Worm (Caenorhabditis elegans) whole organism, late embryonic: Measurements from ENCODE around the gene C29E4.10.

Source experiments
- C08G9.2 ChIP-seq: sonication (generic microtip); optimal IDR thresholded peaks from 2 replicates; lab custom pipeline; 2016; ENCODE audit warnings: mild to moderate bottlenecking, missing genetic modification characterization, moderate library complexity, missing compliant biosample characterization
- K02D7.2 ChIP-seq: sonication (generic microtip); optimal IDR thresholded peaks from 2 replicates; lab custom pipeline; 2017; ENCODE audit warnings: mild to moderate bottlenecking, missing genetic modification characterization, missing compliant biosample characterization
- T23F11.4 ChIP-seq: fragments of 200-800 bp; sonication (Bioruptor generic); optimal IDR thresholded peaks from 2 replicates; lab custom pipeline; 2018; ENCODE audit warnings: mild to moderate bottlenecking, missing genetic modification characterization, missing compliant biosample characterization
- Y22D7AL.16 ChIP-seq: sonication (generic microtip); optimal IDR thresholded peaks from 2 replicates; lab custom pipeline; 2016; ENCODE audit warnings: missing genetic modification characterization, missing compliant biosample characterization
- ahr-1 ChIP-seq: sonication (generic microtip); optimal IDR thresholded peaks from 2 replicates; lab custom pipeline; 2016; ENCODE audit warnings: missing genetic modification characterization, missing compliant biosample characterization
- ama-1 ChIP-seq: fragments of 150-350 bp; optimal IDR thresholded peaks from 2 replicates; lab custom pipeline; 2014
- ceh-14 ChIP-seq: sonication (generic microtip); optimal IDR thresholded peaks from 2 replicates; lab custom pipeline; 2016; ENCODE audit warnings: missing genotype, missing genetic modification characterization, missing compliant biosample characterization
- ceh-18 ChIP-seq: sonication (generic microtip); optimal IDR thresholded peaks from 2 replicates; lab custom pipeline; 2016; ENCODE audit warnings: missing genetic modification characterization, missing compliant biosample characterization
- ceh-19 ChIP-seq: fragments of 200-800 bp; sonication (Bioruptor generic); optimal IDR thresholded peaks from 2 replicates; lab custom pipeline; 2018; ENCODE audit warnings: mild to moderate bottlenecking, missing genetic modification characterization, missing compliant biosample characterization
- ceh-22 ChIP-seq: sonication (generic microtip); optimal IDR thresholded peaks from 2 replicates; lab custom pipeline; 2017; ENCODE audit warnings: missing biosample characterization, missing genetic modification characterization
- ceh-31 ChIP-seq: sonication (generic microtip); optimal IDR thresholded peaks from 2 replicates; lab custom pipeline; 2016; ENCODE audit warnings: missing genetic modification characterization, missing compliant biosample characterization
- ceh-34 ChIP-seq: sonication (generic microtip); optimal IDR thresholded peaks from 2 replicates; lab custom pipeline; 2016; ENCODE audit warnings: mild to moderate bottlenecking, missing genetic modification characterization, missing compliant biosample characterization
- ceh-45 ChIP-seq: fragments of 200-800 bp; sonication (Bioruptor generic); IDR thresholded peaks from 2 replicates; pipeline ENCODE4 v1.3.6; 2022; ENCODE audit warnings: missing genetic modification reagents, missing genetic modification characterization, missing compliant biosample characterization
- ceh-9 ChIP-seq: sonication (generic microtip); optimal IDR thresholded peaks from 2 replicates; lab custom pipeline; 2016; ENCODE audit warnings: mild to moderate bottlenecking, missing genetic modification characterization, inconsistent platforms, missing compliant biosample characterization
- dmd-4 ChIP-seq: sonication (generic microtip); optimal IDR thresholded peaks from 2 replicates; lab custom pipeline; 2016; ENCODE audit warnings: borderline replicate concordance, missing genetic modification characterization, missing compliant biosample characterization
- elt-2 ChIP-seq: sonication (generic microtip); optimal IDR thresholded peaks from 2 replicates; lab custom pipeline; 2016; ENCODE audit warnings: missing genetic modification reagents, missing genetic modification characterization, missing compliant biosample characterization
- elt-4 ChIP-seq: sonication (generic microtip); optimal IDR thresholded peaks from 2 replicates; lab custom pipeline; 2016; ENCODE audit warnings: missing genetic modification characterization, missing compliant biosample characterization
- ets-4 ChIP-seq: sonication (generic microtip); optimal IDR thresholded peaks from 2 replicates; lab custom pipeline; 2016; ENCODE audit warnings: missing genetic modification characterization, missing compliant biosample characterization
- eyg-1 ChIP-seq: sonication (generic microtip); optimal IDR thresholded peaks from 2 replicates; lab custom pipeline; 2016; ENCODE audit warnings: missing genotype, missing genetic modification characterization, missing compliant biosample characterization
- gmeb-2 ChIP-seq: sonication (generic microtip); optimal IDR thresholded peaks from 2 replicates; lab custom pipeline; 2016; ENCODE audit warnings: missing genetic modification characterization, inconsistent platforms, missing compliant biosample characterization
- hlh-13 ChIP-seq: fragments of 200-800 bp; sonication (Bioruptor generic); optimal IDR thresholded peaks from 2 replicates; lab custom pipeline; 2018; ENCODE audit warnings: mild to moderate bottlenecking, missing genetic modification characterization, missing compliant biosample characterization
- hlh-15 ChIP-seq: sonication (generic microtip); optimal IDR thresholded peaks from 2 replicates; lab custom pipeline; 2016; ENCODE audit warnings: missing genetic modification characterization, missing compliant biosample characterization
- hlh-6 ChIP-seq: sonication (generic microtip); optimal IDR thresholded peaks from 2 replicates; lab custom pipeline; 2016; ENCODE audit warnings: missing genotype, missing genetic modification characterization, missing compliant biosample characterization
- hlh-8 ChIP-seq: sonication (generic microtip); optimal IDR thresholded peaks from 2 replicates; lab custom pipeline; 2016; ENCODE audit warnings: missing genotype, missing genetic modification characterization, missing compliant biosample characterization
- lim-6 ChIP-seq: sonication (generic microtip); optimal IDR thresholded peaks from 2 replicates; lab custom pipeline; 2016; ENCODE audit warnings: missing genetic modification characterization, missing compliant biosample characterization
- madf-2 ChIP-seq: sonication (generic microtip); optimal IDR thresholded peaks from 2 replicates; lab custom pipeline; 2017; ENCODE audit warnings: missing genetic modification characterization, missing compliant biosample characterization
- npax-4 ChIP-seq: sonication (generic microtip); optimal IDR thresholded peaks from 2 replicates; lab custom pipeline; 2016; ENCODE audit warnings: missing genetic modification characterization, missing compliant biosample characterization
- pag-3 ChIP-seq: sonication (generic microtip); optimal IDR thresholded peaks from 2 replicates; lab custom pipeline; 2016; ENCODE audit warnings: missing compliant biosample characterization, missing genetic modification characterization, borderline replicate concordance
- pax-1 ChIP-seq: fragments of 150-350 bp; optimal IDR thresholded peaks from 2 replicates; lab custom pipeline; 2014; ENCODE audit warnings: missing biosample characterization, missing genetic modification characterization
- pha-2 ChIP-seq: sonication (generic microtip); optimal IDR thresholded peaks from 2 replicates; lab custom pipeline; 2017; ENCODE audit warnings: mild to moderate bottlenecking, missing genetic modification characterization, missing compliant biosample characterization
- pha-4 ChIP-seq: fragments of 150-350 bp; optimal IDR thresholded peaks from 2 replicates; lab custom pipeline; 2018; ENCODE audit warnings: missing biosample characterization, missing genetic modification reagents, missing genetic modification characterization
- pqm-1 ChIP-seq: sonication (generic microtip); optimal IDR thresholded peaks from 2 replicates; lab custom pipeline; 2016; ENCODE audit warnings: missing genetic modification characterization, missing compliant biosample characterization
- pros-1 ChIP-seq: fragments of 150-350 bp; optimal IDR thresholded peaks from 2 replicates; lab custom pipeline; 2014; ENCODE audit warnings: missing biosample characterization, missing genetic modification reagents, missing genetic modification characterization
- ref-2 ChIP-seq: sonication (generic microtip); optimal IDR thresholded peaks from 2 replicates; lab custom pipeline; 2016; ENCODE audit warnings: missing genetic modification characterization, missing compliant biosample characterization
- sox-2 ChIP-seq: fragments of 200-800 bp; sonication (Bioruptor generic); IDR thresholded peaks from 2 replicates; pipeline ENCODE4 v1.3.6; 2022; ENCODE audit warnings: missing genetic modification reagents, missing genetic modification characterization, missing compliant biosample characterization
- sox-4 ChIP-seq: sonication (generic microtip); optimal IDR thresholded peaks from 2 replicates; lab custom pipeline; 2017; ENCODE audit warnings: mild to moderate bottlenecking, missing genetic modification characterization, inconsistent platforms, missing compliant biosample characterization
- tbx-7 ChIP-seq: sonication (generic microtip); optimal IDR thresholded peaks from 2 replicates; lab custom pipeline; 2016; ENCODE audit warnings: missing genotype, missing genetic modification characterization, missing compliant biosample characterization
- ttx-3 ChIP-seq: sonication (generic microtip); optimal IDR thresholded peaks from 2 replicates; lab custom pipeline; 2016; ENCODE audit warnings: missing genetic modification reagents, missing genetic modification characterization, missing compliant biosample characterization
- unc-3 ChIP-seq, 2 experiments: fragments of 200-800 bp in 1 of 2; sonication (Bioruptor generic) in 1 of 2; sonication (generic microtip) in 1 of 2; conservative IDR thresholded peaks in 1 of 2; optimal IDR thresholded peaks in 1 of 2; 2 replicates each; pipeline versions ENCODE4 v1.3.6 to Lab custom; 2016 to 2022; ENCODE audit warnings: missing compliant biosample characterization in 2 of 2, missing genetic modification characterization in 2 of 2, missing genetic modification reagents in 1 of 2
- zip-5 ChIP-seq: sonication (generic microtip); optimal IDR thresholded peaks from 2 replicates; lab custom pipeline; 2016; ENCODE audit warnings: missing genetic modification characterization, missing compliant biosample characterization

The C29E4.10 gene

DNA sequence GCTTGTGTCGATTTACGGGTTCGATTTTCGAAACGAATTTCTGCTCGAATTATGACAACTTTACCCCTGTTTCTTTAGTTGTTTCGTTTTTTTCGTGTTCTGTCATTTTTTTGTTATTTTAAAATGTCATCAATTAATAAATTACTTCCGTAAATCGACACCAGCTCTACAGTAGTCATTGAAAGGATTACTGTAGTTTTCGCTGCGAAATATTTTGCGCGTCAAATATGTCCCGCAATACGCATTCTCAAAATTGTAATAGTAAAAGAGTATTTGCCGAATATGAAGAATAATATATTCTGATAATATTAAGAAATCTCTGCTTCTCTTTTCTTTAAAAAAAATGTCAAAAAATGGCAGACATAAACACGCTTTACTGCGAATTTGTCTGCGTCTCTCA lies 44.4 kb upstream of the C29E4.10 start:
- TF ChIP-seq hlh-6 (tag; lab: Kevin White, UChicago) (no peak), gmeb-2 (no peak), ceh-31 (tag; lab: Kevin White, UChicago) (no peak), pros-1 (tag; lab: Kevin White, UChicago) (no peak), ceh-19 (GFP tag; lab: Kevin White, UChicago) (no peak), ttx-3 (tag; lab: Kevin White, UChicago) (no peak), pqm-1 (tag; lab: Kevin White, UChicago) (no peak), ceh-22 (no peak), unc-3 (GFP tag; conservative IDR thresholded peaks at IDR 0.05; lab: Robert Waterston, UW) (no peak), unc-3 (tag; optimal IDR thresholded peaks at IDR 0.05; lab: Kevin White, UChicago) (no peak), zip-5 (no peak), T23F11.4 (GFP tag; lab: Kevin White, UChicago) (no peak), hlh-13 (GFP tag; lab: Kevin White, UChicago) (no peak), pax-1 (tag; lab: Kevin White, UChicago) (no peak), dmd-4 (tag; lab: Kevin White, UChicago) (no peak), npax-4 (no peak), hlh-8 (tag; lab: Kevin White, UChicago) (no peak), Y22D7AL.16 (tag; lab: Kevin White, UChicago) (no peak), hlh-15 (tag; lab: Kevin White, UChicago) (no peak), pag-3 (tag; lab: Kevin White, UChicago) (no peak)

DNA sequence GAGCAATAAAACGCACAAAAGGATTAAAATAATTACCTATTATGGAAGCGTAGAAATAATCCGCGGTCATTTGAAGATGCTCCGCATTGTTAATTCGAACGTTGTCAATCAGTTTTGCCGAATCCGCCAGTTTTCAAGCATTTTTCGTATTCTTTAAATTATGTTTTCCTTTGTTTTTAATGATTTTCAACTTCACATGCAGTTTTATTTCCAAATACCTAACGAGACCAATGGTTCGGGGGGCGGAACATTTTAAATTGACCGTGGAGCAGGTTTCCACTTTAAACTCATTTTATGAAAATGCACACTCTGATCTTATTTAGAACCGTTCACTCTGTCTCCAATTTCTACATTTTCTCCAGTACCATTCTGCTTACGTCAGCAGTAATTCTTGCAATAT lies 42.9 kb upstream of the C29E4.10 start, which contains the start of gene ZK688.4:
Gene ZK688.4 (plus strand): TSS at position 301 of the 400 bp plus-strand sequence.
- TF ChIP-seq ceh-34 (tag; lab: Kevin White, UChicago) (no peak), K02D7.2 (tag; lab: Kevin White, UChicago) (no peak), elt-2 (tag; lab: Kevin White, UChicago) (no peak), hlh-8 (tag; lab: Kevin White, UChicago) (no peak), hlh-15 (tag; lab: Kevin White, UChicago) (no peak), zip-5 (no peak), ceh-9 (no peak), ets-4 (tag; lab: Kevin White, UChicago) (no peak), pha-4 (tag; lab: Kevin White, UChicago) (no peak), sox-2 (GFP tag; lab: Robert Waterston, UW) (no peak), T23F11.4 (GFP tag; lab: Kevin White, UChicago) (no peak), ref-2 (no peak), ceh-18 (tag; lab: Kevin White, UChicago) (no peak)
- TF ChIP-seq, all 69 proteins: peak for 0

ce11 chrIII:7896925-7897324 lies 40.7 kb upstream of the C29E4.10 start, which contains the start of gene ZK688.10:
Gene ZK688.10 (minus strand): TSS chrIII:7897025.
- TF ChIP-seq eyg-1 = no peak
- TF ChIP-seq, all 69 proteins: peak for 0

ce11 chrIII:7897733-7898132 lies 39.9 kb upstream of the C29E4.10 start:
- TF ChIP-seq ceh-14 (no peak), sox-2 (GFP tag; lab: Robert Waterston, UW) (no peak), pqm-1 (tag; lab: Kevin White, UChicago) (no peak), gmeb-2 (no peak)

DNA sequence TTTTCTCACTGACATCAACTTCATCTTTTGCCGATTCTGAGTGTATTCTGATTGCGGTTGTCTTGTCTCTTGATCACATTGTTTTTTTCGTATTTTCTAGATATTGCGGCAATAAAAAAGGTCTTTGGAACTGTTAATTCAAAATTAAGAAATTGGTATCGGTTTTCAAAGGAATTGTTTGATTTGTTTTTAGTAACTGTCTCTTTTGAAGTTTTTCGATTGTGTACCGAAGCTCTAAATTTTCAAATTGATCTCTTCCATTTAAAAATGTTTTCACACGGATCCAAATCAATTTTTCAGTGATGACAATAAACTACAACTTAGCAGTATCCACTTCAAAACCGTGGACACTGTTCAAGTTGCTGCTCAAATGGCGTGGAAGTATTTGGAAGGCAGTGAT lies 36.9 kb upstream of the C29E4.10 start, which contains the start of gene best-24:
Gene best-24 (plus strand): TSS at position 301 of the 400 bp plus-strand sequence.
- TF ChIP-seq ref-2 = no peak
- TF ChIP-seq tbx-7 (tag; lab: Kevin White, UChicago) = no peak
- no peak for TF ChIP-seq T23F11.4 (GFP tag; lab: Kevin White, UChicago)
- no peak for TF ChIP-seq pha-4 (tag; lab: Kevin White, UChicago)
- TF ChIP-seq elt-4 = no peak
- no peak for TF ChIP-seq hlh-6 (tag; lab: Kevin White, UChicago)
- no peak for TF ChIP-seq pqm-1 (tag; lab: Kevin White, UChicago)
- TF ChIP-seq sox-4 (tag; lab: Kevin White, UChicago) = no peak
- TF ChIP-seq lim-6 (tag; lab: Kevin White, UChicago) = no peak
- TF ChIP-seq ceh-22 = no peak
- no peak for TF ChIP-seq pha-2 (tag; lab: Kevin White, UChicago)
- TF ChIP-seq ahr-1 (tag; lab: Kevin White, UChicago) = no peak
- no peak for TF ChIP-seq ttx-3 (tag; lab: Kevin White, UChicago)
- no peak for TF ChIP-seq ceh-45 (GFP tag; lab: Robert Waterston, UW)
- no peak for TF ChIP-seq C08G9.2 (tag; lab: Kevin White, UChicago)
- no peak for TF ChIP-seq madf-2 (tag; lab: Kevin White, UChicago)
- no peak for TF ChIP-seq ama-1
- no peak for TF ChIP-seq dmd-4 (tag; lab: Kevin White, UChicago)
